Fruit fly (Drosophila melanogaster): Measurements from ENCODE around the gene CG9150.

Gene CG9150

dm6 chr2L:6085733-6086317 is 17.4 kb upstream of the CG9150 start:
- no peak for TF ChIP-seq CG17801 (GFP tag; optimal IDR thresholded peaks at IDR 0.05; ENCODE audit: partially characterized antibody)

dm6 chr2L:6084694-6085093 is 16.3 kb upstream of the CG9150 start:
- TF ChIP-seq CG17801 (GFP tag; optimal IDR thresholded peaks at IDR 0.05; ENCODE audit: partially characterized antibody): no peak

- TF ChIP-seq CG17801 (GFP tag; optimal IDR thresholded peaks at IDR 0.05; ENCODE audit: partially characterized antibody): peak; percentile 28
These were observed 14.7 kb upstream of the CG9150 start for dm6 chr2L:6082936-6083627.

- no peak for TF ChIP-seq CG17801 (GFP tag; optimal IDR thresholded peaks at IDR 0.05; ENCODE audit: partially characterized antibody)
These were observed 13.8 kb upstream of the CG9150 start, which contains the start of gene Kr-h1 for dm6 chr2L:6082157-6082645. TSS of gene Kr-h1 (plus strand) at chr2L:6082603.

- TF ChIP-seq CG17801 (GFP tag; optimal IDR thresholded peaks at IDR 0.05; ENCODE audit: partially characterized antibody): no peak
These were observed 12.9 kb upstream of the CG9150 start for dm6 chr2L:6081134-6081832.

dm6 chr2L:6080329-6080728 is 11.9 kb upstream of the CG9150 start:
- TF ChIP-seq CG17801 (GFP tag; optimal IDR thresholded peaks at IDR 0.05; ENCODE audit: partially characterized antibody): no peak

dm6 chr2L:6078757-6079351 is 10.5 kb upstream of the CG9150 start:
- peak; percentile 2 for TF ChIP-seq CG17801 (GFP tag; optimal IDR thresholded peaks at IDR 0.05; ENCODE audit: partially characterized antibody)

- no peak for TF ChIP-seq CG17801 (GFP tag; optimal IDR thresholded peaks at IDR 0.05; ENCODE audit: partially characterized antibody)
These were observed 9.2 kb upstream of the CG9150 start for dm6 chr2L:6077632-6078031.

dm6 chr2L:6076829-6077364 is 8.5 kb upstream of the CG9150 start:
- TF ChIP-seq CG17801 (GFP tag; optimal IDR thresholded peaks at IDR 0.05; ENCODE audit: partially characterized antibody): no peak

- no peak for TF ChIP-seq CG17801 (GFP tag; optimal IDR thresholded peaks at IDR 0.05; ENCODE audit: partially characterized antibody)
These were observed 7.7 kb upstream of the CG9150 start for dm6 chr2L:6076143-6076542.

- no peak for TF ChIP-seq CG17801 (GFP tag; optimal IDR thresholded peaks at IDR 0.05; ENCODE audit: partially characterized antibody)
These were observed 7.0 kb upstream of the CG9150 start for dm6 chr2L:6075345-6075744.

- TF ChIP-seq CG17801 (GFP tag; optimal IDR thresholded peaks at IDR 0.05; ENCODE audit: partially characterized antibody): no peak
These were observed 5.9 kb upstream of the CG9150 start for dm6 chr2L:6074314-6074713.

- no peak for TF ChIP-seq CG17801 (GFP tag; optimal IDR thresholded peaks at IDR 0.05; ENCODE audit: partially characterized antibody)
These were observed 5.5 kb upstream of the CG9150 start for dm6 chr2L:6073894-6074293.

dm6 chr2L:6072124-6072523 is 3.7 kb upstream of the CG9150 start:
- no peak for TF ChIP-seq CG17801 (GFP tag; optimal IDR thresholded peaks at IDR 0.05; ENCODE audit: partially characterized antibody)

- TF ChIP-seq CG17801 (GFP tag; optimal IDR thresholded peaks at IDR 0.05; ENCODE audit: partially characterized antibody): no peak
These were observed 2.4 kb upstream of the CG9150 start, which contains the start of the genes CG9154 and Kr-h2 for dm6 chr2L:6070656-6071231. TSS of gene CG9154 (minus strand) at chr2L:6070686. TSS of gene Kr-h2 (plus strand) at chr2L:6070990.
